Worm (Caenorhabditis elegans) whole organism, L4 larva: ENCODE measurements around the gene Y53F4B.5.
"Not testable (repeated sequence)": the region's sequence is repeated elsewhere in the genome, so short reads cannot be mapped to it uniquely, and the experiment has no call there.

Experiments used
- D1046.2 ChIP-seq: fragments of 200-800 bp; sonication (Bioruptor generic); IDR thresholded peaks from 2 replicates; pipeline ENCODE4 v1.3.6; 2022; ENCODE audit warnings: missing genetic modification characterization, missing compliant biosample characterization
- F26F4.8 ChIP-seq: fragments of 200-800 bp; sonication (Bioruptor generic); conservative IDR thresholded peaks from 2 replicates; pipeline ENCODE4 v1.3.6; 2022; ENCODE audit warnings: missing genetic modification characterization, missing compliant biosample characterization
- F37D6.2 ChIP-seq: sonication (generic microtip); optimal IDR thresholded peaks from 2 replicates; lab custom pipeline; 2016; ENCODE audit warnings: mild to moderate bottlenecking, missing genetic modification characterization, missing compliant biosample characterization
- F44E2.7 ChIP-seq: fragments of 200-800 bp; sonication (Bioruptor generic); IDR thresholded peaks from 2 replicates; pipeline ENCODE4 v2.1.2; 2022; ENCODE audit warnings: missing genetic modification characterization, missing compliant biosample characterization
- F49E8.2 ChIP-seq: sonication (generic microtip); optimal IDR thresholded peaks from 2 replicates; lab custom pipeline; 2016; ENCODE audit warnings: missing compliant biosample characterization, mild to moderate bottlenecking, missing genetic modification characterization, borderline replicate concordance
- Y105C5A.15 ChIP-seq: fragments of 200-800 bp; sonication (Bioruptor generic); IDR thresholded peaks from 2 replicates; pipeline ENCODE4 v1.3.6; 2022; ENCODE audit warnings: missing genetic modification characterization, missing compliant biosample characterization
- aha-1 ChIP-seq: fragments of 150-350 bp; peaks from one replicate; lab custom pipeline; 2014; ENCODE audit warnings: missing biosample characterization, missing genetic modification characterization
- attf-4 ChIP-seq: sonication (generic microtip); optimal IDR thresholded peaks from 3 replicates; lab custom pipeline; 2017; ENCODE audit warnings: missing biosample characterization, missing genetic modification characterization
- ceh-28 ChIP-seq: fragments of 150-350 bp; optimal IDR thresholded peaks from 2 replicates; lab custom pipeline; 2014; ENCODE audit warnings: missing biosample characterization, missing genetic modification reagents, missing genetic modification characterization
- ceh-32 ChIP-seq: sonication (generic microtip); optimal IDR thresholded peaks from 2 replicates; lab custom pipeline; 2016; ENCODE audit warnings: mild to moderate bottlenecking, missing genetic modification characterization, missing compliant biosample characterization; ENCODE audit not compliant: poor library complexity
- ceh-44 ChIP-seq: fragments of 200-800 bp; sonication (Bioruptor generic); IDR thresholded peaks from 2 replicates; pipeline ENCODE4 v1.3.6; 2022; ENCODE audit warnings: missing genetic modification reagents, missing genetic modification characterization, missing compliant biosample characterization
- ctbp-1 ChIP-seq: fragments of 200-800 bp; sonication (Bioruptor generic); IDR thresholded peaks from 2 replicates; pipeline ENCODE4 v1.3.6; 2022; ENCODE audit warnings: missing genetic modification reagents, missing genetic modification characterization, missing compliant biosample characterization
- daf-16 ChIP-seq, 3 experiments: sonication (generic microtip); optimal IDR thresholded peaks; 2 replicates each; lab custom pipeline; 2016 to 2017; ENCODE audit warnings: missing genetic modification characterization in 3 of 3, missing genetic modification reagents in 3 of 3, mild to moderate bottlenecking in 2 of 3, missing compliant biosample characterization in 2 of 3, missing biosample characterization in 1 of 3, moderate library complexity in 1 of 3
- daf-8 ChIP-seq: fragments of 200-800 bp; sonication (Bioruptor generic); IDR thresholded peaks from 2 replicates; pipeline ENCODE4 v1.3.6; 2022; ENCODE audit warnings: missing genetic modification characterization, missing compliant biosample characterization
- dpl-1 ChIP-seq: fragments of 150-350 bp; optimal IDR thresholded peaks from 2 replicates; lab custom pipeline; 2014; ENCODE audit warnings: missing biosample characterization, missing genetic modification reagents, missing genetic modification characterization
- duxl-1 ChIP-seq: sonication (generic microtip); optimal IDR thresholded peaks from 2 replicates; lab custom pipeline; 2016; ENCODE audit warnings: mild to moderate bottlenecking, missing genetic modification characterization, moderate library complexity, missing compliant biosample characterization; ENCODE audit not compliant: poor library complexity
- dve-1 ChIP-seq: sonication (generic microtip); optimal IDR thresholded peaks from 2 replicates; lab custom pipeline; 2017; ENCODE audit warnings: antibody characterized with exemption, mild to moderate bottlenecking, missing genetic modification characterization, missing compliant biosample characterization; ENCODE audit not compliant: insufficient read depth
- fkh-10 ChIP-seq: fragments of 150-350 bp; optimal IDR thresholded peaks from 2 replicates; lab custom pipeline; 2014; ENCODE audit warnings: missing biosample characterization, missing genetic modification reagents, missing genetic modification characterization
- fos-1 ChIP-seq: fragments of 150-350 bp; optimal IDR thresholded peaks from 2 replicates; lab custom pipeline; 2014; ENCODE audit warnings: missing biosample characterization, missing genetic modification characterization
- gei-8 ChIP-seq: fragments of 200-800 bp; sonication (Bioruptor generic); optimal IDR thresholded peaks from 2 replicates; lab custom pipeline; 2018; ENCODE audit warnings: mild to moderate bottlenecking, missing genetic modification characterization, missing compliant biosample characterization
- hlh-11 ChIP-seq: fragments of 200-800 bp; sonication (Bioruptor generic); optimal IDR thresholded peaks from 2 replicates; lab custom pipeline; 2018; ENCODE audit warnings: mild to moderate bottlenecking, missing genetic modification characterization, missing compliant biosample characterization
- hlh-30 ChIP-seq: sonication (generic microtip); optimal IDR thresholded peaks from 2 replicates; lab custom pipeline; 2017; ENCODE audit warnings: antibody characterized with exemption, mild to moderate bottlenecking, missing genetic modification characterization, missing compliant biosample characterization; ENCODE audit not compliant: insufficient read depth
- hmg-1.1 ChIP-seq: fragments of 200-800 bp; sonication (Bioruptor generic); IDR thresholded peaks from 2 replicates; pipeline ENCODE4 v1.3.6; 2022; ENCODE audit warnings: missing genetic modification reagents, missing genetic modification characterization, missing compliant biosample characterization
- lin-38 ChIP-seq: fragments of 200-800 bp; sonication (Bioruptor generic); IDR thresholded peaks from 2 replicates; pipeline ENCODE4 v1.3.6; 2022; ENCODE audit warnings: missing genetic modification reagents, missing genetic modification characterization, missing compliant biosample characterization
- lir-3 ChIP-seq: sonication (generic microtip); optimal IDR thresholded peaks from 2 replicates; lab custom pipeline; 2016; ENCODE audit warnings: mild to moderate bottlenecking, missing genetic modification characterization, missing compliant biosample characterization
- lsy-2 ChIP-seq, 2 experiments: fragments of 150-350 bp in 1 of 2; sonication (generic microtip) in 1 of 2; optimal IDR thresholded peaks; 2 replicates each; lab custom pipeline; 2014 to 2017; ENCODE audit warnings: missing biosample characterization in 2 of 2, missing genetic modification characterization in 2 of 2
- madf-5 ChIP-seq, 2 experiments: fragments of 200-800 bp; sonication (Bioruptor generic); IDR thresholded peaks; 2 replicates each; pipeline ENCODE4 v1.3.6; 2022; ENCODE audit warnings: missing compliant biosample characterization in 2 of 2, missing genetic modification characterization in 2 of 2
- madf-9 ChIP-seq: fragments of 200-800 bp; sonication (Bioruptor generic); conservative IDR thresholded peaks from 2 replicates; pipeline ENCODE4 v1.3.6; 2022; ENCODE audit warnings: missing genetic modification reagents, missing genetic modification characterization, missing compliant biosample characterization
- mep-1 ChIP-seq: fragments of 150-350 bp; sonication (generic microtip); optimal IDR thresholded peaks from 3 replicates; lab custom pipeline; 2014; ENCODE audit warnings: missing biosample characterization, missing genetic modification characterization
- mes-2 ChIP-seq: sonication (generic microtip); optimal IDR thresholded peaks from 2 replicates; lab custom pipeline; 2016; ENCODE audit warnings: missing genotype, mild to moderate bottlenecking, missing genetic modification characterization, missing compliant biosample characterization; ENCODE audit not compliant: poor library complexity, severe bottlenecking
- nhr-10 ChIP-seq: fragments of 150-350 bp; optimal IDR thresholded peaks from 2 replicates; lab custom pipeline; 2014; ENCODE audit warnings: missing biosample characterization, missing genetic modification characterization
- nhr-11 ChIP-seq: fragments of 150-350 bp; optimal IDR thresholded peaks from 2 replicates; lab custom pipeline; 2014; ENCODE audit warnings: missing biosample characterization, missing genetic modification characterization
- nhr-25 ChIP-seq: sonication (generic microtip); optimal IDR thresholded peaks from 2 replicates; lab custom pipeline; 2017; ENCODE audit warnings: missing genetic modification characterization, mild to moderate bottlenecking, missing compliant biosample characterization, antibody characterized with exemption, moderate library complexity, borderline replicate concordance; ENCODE audit not compliant: insufficient read depth
- nhr-28 ChIP-seq: fragments of 150-350 bp; optimal IDR thresholded peaks from 2 replicates; lab custom pipeline; 2014; ENCODE audit warnings: missing biosample characterization, missing genetic modification characterization
- nhr-42 ChIP-seq: fragments of 200-800 bp; sonication (Bioruptor generic); IDR thresholded peaks from 2 replicates; pipeline ENCODE4 v1.3.6; 2022; ENCODE audit warnings: missing genetic modification characterization, missing compliant biosample characterization
- nhr-77 ChIP-seq: fragments of 150-350 bp; optimal IDR thresholded peaks from 2 replicates; lab custom pipeline; 2014; ENCODE audit warnings: missing biosample characterization, missing genetic modification characterization
- rbr-2 ChIP-seq: sonication (generic microtip); optimal IDR thresholded peaks from 2 replicates; lab custom pipeline; 2016; ENCODE audit warnings: missing genotype, missing genetic modification characterization, missing compliant biosample characterization
- unc-130 ChIP-seq: sonication (generic microtip); optimal IDR thresholded peaks from 2 replicates; lab custom pipeline; 2016; ENCODE audit warnings: missing genetic modification reagents, missing genetic modification characterization, missing compliant biosample characterization
- unc-62 ChIP-seq, 3 experiments: fragments of 150-350 bp in 1 of 3; sonication (generic microtip); optimal IDR thresholded peaks in 2 of 3; peaks in 1 of 3; 1 replicate in 1 of 3; 2 replicates in 2 of 3; lab custom pipeline; 2014 to 2017; ENCODE audit warnings: missing biosample characterization in 3 of 3, missing genetic modification characterization in 3 of 3, missing genetic modification reagents in 3 of 3, missing genotype in 1 of 3

The Y53F4B.5 gene

DNA sequence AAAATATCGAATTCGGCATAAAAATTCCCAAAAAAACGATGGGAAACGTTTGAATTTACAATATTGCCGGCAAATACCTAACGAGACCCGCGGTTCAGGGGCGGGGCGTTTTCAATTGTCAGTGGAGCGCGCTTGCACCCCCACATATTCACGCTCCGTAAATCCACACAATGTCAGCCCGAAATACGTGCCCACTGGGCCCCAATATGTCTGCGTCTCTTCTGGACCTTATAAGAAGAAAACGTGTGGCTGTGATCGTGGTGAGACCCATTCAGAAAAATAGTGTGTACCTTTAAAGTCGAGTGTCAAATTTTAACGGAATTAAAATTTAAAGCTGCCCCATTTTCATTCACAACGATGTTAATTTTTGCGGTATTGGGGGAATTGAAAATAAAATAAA is 20.7 kb upstream of the Y53F4B.5 start (continued):
- TF ChIP-seq nhr-42 (GFP tag; lab: Robert Waterston, UW) (peak; percentile 67; the same call in 1 of the 2 replicates), F44E2.7 (GFP tag; lab: Robert Waterston, UW) (no peak), F37D6.2 (tag; lab: Kevin White, UChicago) (no peak), ceh-28 (no peak), unc-130 (GFP tag; lab: Kevin White, UChicago) (peak; percentile 58), nhr-10 (tag; lab: Kevin White, UChicago) (no peak), duxl-1 (tag; lab: Kevin White, UChicago) (no peak), madf-9 (GFP tag; lab: Robert Waterston, UW) (no peak), daf-8 (GFP tag; lab: Robert Waterston, UW) (no peak), ceh-44 (GFP tag; lab: Robert Waterston, UW) (no peak), F49E8.2 (peak; percentile 18), gei-8 (GFP tag; lab: Kevin White, UChicago) (no peak)
- TF ChIP-seq, all 104 proteins: peak for 12

- TF ChIP-seq Y105C5A.15 (GFP tag; lab: Robert Waterston, UW) (no peak), aha-1 (tag; lab: Kevin White, UChicago) (peak; percentile 83)
- TF ChIP-seq, all 104 proteins: peak for 1
These were observed 19.6 kb upstream of the Y53F4B.5 start, which contains the start of gene Y53F4B.10 for ce11 chrII:15003410-15003809. Gene Y53F4B.10, minus strand, starts transcription at chrII:15003510.

DNA sequence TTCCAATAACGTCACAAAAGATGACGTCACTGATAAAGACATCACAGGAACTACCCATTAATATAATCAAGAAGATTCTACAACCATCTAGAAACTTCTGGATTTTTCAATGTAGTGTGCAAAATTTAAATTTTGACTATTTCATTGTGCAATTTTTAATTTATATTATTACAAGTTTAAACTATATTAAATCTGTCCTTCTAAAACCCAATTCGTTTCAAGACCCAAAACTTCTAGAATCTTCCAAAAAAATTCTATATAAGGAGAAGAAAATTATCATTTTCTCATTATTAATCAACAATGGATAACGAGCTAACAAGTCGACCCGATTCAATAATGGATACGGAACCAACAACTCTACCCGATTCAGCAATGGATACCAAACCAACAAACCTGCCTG is 8.8 kb upstream of the Y53F4B.5 start, which contains the start of gene Y53F4B.7:
Gene Y53F4B.7 (plus strand): TSS at position 301 of the 400 bp plus-strand sequence.
- not testable (repeated sequence) for TF ChIP-seq ceh-32; fos-1; attf-4 (tag; lab: Kevin White, UChicago)
- TF ChIP-seq, all 104 proteins: peak for 0; not testable (repeated sequence) for 104

- TF ChIP-seq D1046.2 (GFP tag; lab: Robert Waterston, UW); nhr-11 (tag; lab: Kevin White, UChicago); daf-16 (GFP tag; optimal IDR thresholded peaks at IDR 0.05; lab: Kevin White, UChicago); daf-16 (tag; optimal IDR thresholded peaks at IDR 0.05; lab: Kevin White, UChicago): not testable (repeated sequence)
These were observed 4.4 kb upstream of the Y53F4B.5 start, which contains the start of gene Y53F4B.43 for ce11 chrII:14988171-14988570. Gene Y53F4B.43, plus strand, starts transcription at chrII:14988471.

ce11 chrII:14969320-14969950 is 14.4 kb downstream of the Y53F4B.5 start, which contains the start of the genes pole-4, nsun-5 and metl-2:
Gene pole-4, minus strand, starts transcription at chrII:14969354.
Gene nsun-5, plus strand, starts transcription at chrII:14969617.
Gene metl-2, plus strand, starts transcription at chrII:14969900.
- TF ChIP-seq mep-1 (tag; lab: Kevin White, UChicago) (peak; percentile 34), F49E8.2 (no peak), hlh-11 (tag; lab: Kevin White, UChicago) (no peak), fos-1 (no peak), nhr-10 (tag; lab: Kevin White, UChicago) (no peak), rbr-2 (tag; lab: Kevin White, UChicago) (peak; percentile 11), nhr-25 (tag; lab: Kevin White, UChicago) (no peak), fkh-10 (GFP tag; lab: Kevin White, UChicago) (peak; percentile 11), hmg-1.1 (GFP tag; lab: Robert Waterston, UW) (no peak), F26F4.8 (GFP tag; lab: Robert Waterston, UW) (no peak), unc-62 (GFP tag; optimal IDR thresholded peaks at IDR 0.05 in 1 of 2; lab: Kevin White, UChicago) (no peak), unc-62 (tag; optimal IDR thresholded peaks at IDR 0.05; lab: Kevin White, UChicago) (no peak), nhr-11 (tag; lab: Kevin White, UChicago) (no peak), nhr-77 (tag; lab: Kevin White, UChicago) (peak; percentile 74), lin-38 (GFP tag; lab: Robert Waterston, UW) (peak; percentile 92), lir-3 (tag; lab: Kevin White, UChicago) (no peak), dpl-1 (GFP tag; lab: Kevin White, UChicago) (peak; percentile 81), lsy-2 (tag; optimal IDR thresholded peaks at IDR 0.05; lab: Kevin White, UChicago) (peak in 1 of 2 experiments; percentile 77), aha-1 (tag; lab: Kevin White, UChicago) (peak; percentile 71), nhr-28 (tag; lab: Kevin White, UChicago) (peak; percentile 1), hlh-30 (tag; lab: Kevin White, UChicago) (peak; percentile 24), dve-1 (tag; lab: Kevin White, UChicago) (peak; percentile 23), ctbp-1 (GFP tag; lab: Robert Waterston, UW) (0 out of 2 replicates have a peak, but pooled peaks have one; percentile 15), daf-16 (GFP tag; optimal IDR thresholded peaks at IDR 0.05; lab: Kevin White, UChicago) (no peak), daf-16 (tag; optimal IDR thresholded peaks at IDR 0.05; lab: Kevin White, UChicago) (peak; percentile 21), mes-2 (tag; lab: Kevin White, UChicago) (peak; percentile 65), madf-5 (GFP tag; IDR thresholded peaks at IDR 0.05; lab: Robert Waterston, UW) (no peak)
